Fruit fly (Drosophila melanogaster) whole organism, embryonic: ENCODE data around the gene Gorab.
A peak's percentile ranks its signal among the peaks of the same experiment; 100 is the strongest.

Experiments used
- Abd-B ChIP-seq: fragments of 200-800 bp; sonication (Bioruptor generic); optimal IDR thresholded peaks from 2 replicates; lab custom pipeline; 2018; ENCODE audit warnings: missing biosample characterization, mild to moderate bottlenecking, missing genetic modification characterization, moderate library complexity
- Asciz ChIP-seq: fragments of 200-800 bp; sonication (Bioruptor generic); optimal IDR thresholded peaks from 2 replicates; lab custom pipeline; 2017; ENCODE audit warnings: missing biosample characterization, mild to moderate bottlenecking, missing genetic modification characterization, missing genetic modification reagents
- B-H1 ChIP-seq: fragments of 200-800 bp; sonication (Bioruptor generic); IDR thresholded peaks from 3 replicates; pipeline ENCODE4 v1.3.6; 2022; ENCODE audit warnings: missing biosample characterization, missing genetic modification characterization
- B-H2 ChIP-seq: fragments of 200-800 bp; sonication (Bioruptor generic); optimal IDR thresholded peaks from 2 replicates; lab custom pipeline; 2018; ENCODE audit warnings: missing biosample characterization, mild to moderate bottlenecking, missing genetic modification characterization
- CG11696 ChIP-seq: fragments of 200-800 bp; sonication (Bioruptor generic); IDR thresholded peaks from 2 replicates; pipeline ENCODE4 v1.3.6; 2022; ENCODE audit warnings: missing biosample characterization, missing genetic modification characterization
- CG12155 ChIP-seq: fragments of 200-800 bp; sonication (Bioruptor generic); optimal IDR thresholded peaks from 3 replicates; lab custom pipeline; 2016; ENCODE audit warnings: missing biosample characterization, missing genetic modification characterization
- CG12659 ChIP-seq: fragments of 200-800 bp; sonication (Bioruptor generic); optimal IDR thresholded peaks from 3 replicates; lab custom pipeline; 2017; ENCODE audit warnings: mild to moderate bottlenecking, missing biosample characterization, missing genetic modification reagents, missing genetic modification characterization
- CG12769 ChIP-seq: fragments of 200-800 bp; sonication (Bioruptor generic); optimal IDR thresholded peaks from 2 replicates; lab custom pipeline; 2019; ENCODE audit warnings: missing biosample characterization, mild to moderate bottlenecking, missing genetic modification characterization, moderate library complexity
- CG13624 ChIP-seq: fragments of 200-800 bp; sonication (Bioruptor generic); optimal IDR thresholded peaks from 2 replicates; lab custom pipeline; 2016; ENCODE audit warnings: missing biosample characterization, missing genetic modification characterization
- CG15601 ChIP-seq: fragments of 200-800 bp; sonication (Bioruptor generic); optimal IDR thresholded peaks from 3 replicates; lab custom pipeline; 2019; ENCODE audit warnings: missing biosample characterization, mild to moderate bottlenecking, missing genetic modification characterization, moderate library complexity
- CG18476 ChIP-seq: fragments of 200-800 bp; sonication (Bioruptor generic); optimal IDR thresholded peaks from 2 replicates; lab custom pipeline; 2016; ENCODE audit warnings: missing biosample characterization, mild to moderate bottlenecking, missing genetic modification characterization
- CG18764 ChIP-seq: fragments of 200-800 bp; sonication (Bioruptor generic); optimal IDR thresholded peaks from 3 replicates; lab custom pipeline; 2016; ENCODE audit warnings: missing biosample characterization, missing genetic modification characterization
- CG33557 ChIP-seq: fragments of 200-800 bp; sonication (Bioruptor generic); optimal IDR thresholded peaks from 2 replicates; lab custom pipeline; 2019; ENCODE audit warnings: missing biosample characterization, mild to moderate bottlenecking, missing genetic modification characterization, moderate library complexity
- CG3995 ChIP-seq: fragments of 200-800 bp; sonication (Bioruptor generic); optimal IDR thresholded peaks from 3 replicates; lab custom pipeline; 2016; ENCODE audit warnings: missing biosample characterization, missing genetic modification characterization
- CG4617 ChIP-seq: fragments of 200-800 bp; sonication (Bioruptor generic); optimal IDR thresholded peaks from 3 replicates; lab custom pipeline; 2016; ENCODE audit warnings: missing biosample characterization, missing genetic modification characterization, borderline replicate concordance
- CG4820 ChIP-seq: fragments of 200-800 bp; sonication (Bioruptor generic); optimal IDR thresholded peaks from 3 replicates; lab custom pipeline; 2016; ENCODE audit warnings: missing biosample characterization, missing genetic modification characterization
- CG6813 ChIP-seq: fragments of 200-800 bp; sonication (Bioruptor generic); optimal IDR thresholded peaks from 2 replicates; lab custom pipeline; 2017; ENCODE audit warnings: missing biosample characterization, missing genetic modification characterization, mild to moderate bottlenecking, moderate library complexity, missing genetic modification reagents
- CG6854 ChIP-seq: fragments of 200-800 bp; sonication (Bioruptor generic); optimal IDR thresholded peaks from 3 replicates; lab custom pipeline; 2017; ENCODE audit warnings: missing biosample characterization, mild to moderate bottlenecking, missing genetic modification characterization
- CG8765 ChIP-seq: fragments of 200-800 bp; sonication (Bioruptor generic); IDR thresholded peaks from 2 replicates; pipeline ENCODE4 v1.3.6; 2022; ENCODE audit warnings: missing biosample characterization, missing genetic modification characterization
- CG9215 ChIP-seq: fragments of 200-800 bp; sonication (Bioruptor generic); IDR thresholded peaks from 2 replicates; pipeline ENCODE4 v1.3.6; 2022; ENCODE audit warnings: missing biosample characterization, missing genetic modification characterization
- CHES-1-like ChIP-seq: fragments of 200-800 bp; sonication (Bioruptor generic); optimal IDR thresholded peaks from 2 replicates; lab custom pipeline; 2016; ENCODE audit warnings: missing biosample characterization, missing genetic modification characterization
- CkIIα-i1 ChIP-seq: fragments of 200-800 bp; sonication (Bioruptor generic); IDR thresholded peaks from 2 replicates; pipeline ENCODE4 v1.3.6; 2022; ENCODE audit warnings: missing biosample characterization, missing genetic modification characterization
- Dp ChIP-seq: fragments of 200-800 bp; sonication (Bioruptor generic); optimal IDR thresholded peaks from 2 replicates; lab custom pipeline; 2018; ENCODE audit warnings: missing biosample characterization, mild to moderate bottlenecking, missing genetic modification characterization, moderate library complexity
- Ets97D ChIP-seq: fragments of 200-800 bp; sonication (Bioruptor generic); optimal IDR thresholded peaks from 3 replicates; lab custom pipeline; 2016; ENCODE audit warnings: missing biosample characterization, missing genetic modification characterization
- Gsc ChIP-seq: fragments of 200-800 bp; sonication (Bioruptor generic); IDR thresholded peaks from 2 replicates; pipeline ENCODE4 v1.3.6; 2022; ENCODE audit warnings: missing biosample characterization, missing genetic modification characterization
- Hand ChIP-seq: fragments of 200-800 bp; sonication (Bioruptor generic); optimal IDR thresholded peaks from 2 replicates; lab custom pipeline; 2017; ENCODE audit warnings: mild to moderate bottlenecking, missing biosample characterization, missing genetic modification reagents, missing genetic modification characterization
- Hey ChIP-seq: fragments of 200-800 bp; sonication (Bioruptor generic); optimal IDR thresholded peaks from 3 replicates; lab custom pipeline; 2018; ENCODE audit warnings: missing biosample characterization, mild to moderate bottlenecking, missing genetic modification characterization
- Neu2 ChIP-seq: fragments of 200-800 bp; sonication (Bioruptor generic); optimal IDR thresholded peaks from 3 replicates; lab custom pipeline; 2016; ENCODE audit warnings: missing biosample characterization, missing genetic modification characterization, borderline replicate concordance
- Pdp1 ChIP-seq, 2 experiments: fragments of 200-800 bp; sonication (Bioruptor generic); optimal IDR thresholded peaks; 3 replicates each; lab custom pipeline; 2016; ENCODE audit warnings: missing biosample characterization in 2 of 2, missing genetic modification characterization in 2 of 2, mild to moderate bottlenecking in 1 of 2, moderate library complexity in 1 of 2
- Poxn ChIP-seq: fragments of 200-800 bp; sonication (Bioruptor generic); IDR thresholded peaks from 2 replicates; pipeline ENCODE4 v1.3.6; 2022; ENCODE audit warnings: missing biosample characterization, missing genetic modification characterization
- Scr ChIP-seq: fragments of 200-800 bp; sonication (Bioruptor generic); IDR thresholded peaks from 2 replicates; pipeline ENCODE4 v1.3.6; 2022; ENCODE audit warnings: missing biosample characterization, missing genetic modification characterization; ENCODE audit not compliant: partially characterized antibody
- Vsx1 ChIP-seq: fragments of 200-800 bp; sonication (Bioruptor generic); optimal IDR thresholded peaks from 2 replicates; lab custom pipeline; 2017; ENCODE audit warnings: missing biosample characterization, mild to moderate bottlenecking, missing genetic modification characterization, missing genetic modification reagents
- ab ChIP-seq: fragments of 200-800 bp; sonication (Bioruptor generic); optimal IDR thresholded peaks from 2 replicates; lab custom pipeline; 2016; ENCODE audit warnings: missing biosample characterization, missing genetic modification characterization
- bbx ChIP-seq: fragments of 200-800 bp; sonication (Bioruptor generic); IDR thresholded peaks from 2 replicates; pipeline ENCODE4 v1.3.6; 2022; ENCODE audit warnings: missing biosample characterization, missing genetic modification characterization; ENCODE audit not compliant: partially characterized antibody
- bsh ChIP-seq, 2 experiments: fragments of 200-800 bp; sonication (Bioruptor generic); optimal IDR thresholded peaks; 2 replicates each; lab custom pipeline; 2017 to 2018; ENCODE audit warnings: mild to moderate bottlenecking in 2 of 2, missing biosample characterization in 2 of 2, missing genetic modification characterization in 2 of 2, moderate library complexity in 1 of 2
- cato ChIP-seq: fragments of 200-800 bp; sonication (Bioruptor generic); optimal IDR thresholded peaks from 2 replicates; lab custom pipeline; 2016; ENCODE audit warnings: missing biosample characterization, missing genetic modification characterization, borderline replicate concordance
- dan ChIP-seq: fragments of 200-800 bp; sonication (Bioruptor generic); IDR thresholded peaks from 2 replicates; pipeline ENCODE4 v1.3.6; 2022; ENCODE audit warnings: missing biosample characterization, missing genetic modification characterization
- grn ChIP-seq: fragments of 200-800 bp; sonication (Bioruptor generic); optimal IDR thresholded peaks from 3 replicates; lab custom pipeline; 2017; ENCODE audit warnings: missing biosample characterization, missing genetic modification characterization
- gt ChIP-seq: fragments of 200-800 bp; sonication (Bioruptor generic); IDR thresholded peaks from 2 replicates; pipeline ENCODE4 v1.3.6; 2022; ENCODE audit warnings: missing biosample characterization, missing genetic modification characterization
- h ChIP-seq: fragments of >200 bp; optimal IDR thresholded peaks from 2 replicates; lab custom pipeline; 2017
- jigr1 ChIP-seq: fragments of 200-800 bp; sonication (Bioruptor generic); IDR thresholded peaks from 3 replicates; pipeline ENCODE4 v1.3.6; 2022; ENCODE audit warnings: missing biosample characterization, missing genetic modification characterization
- jing ChIP-seq: fragments of 200-800 bp; sonication (Bioruptor generic); optimal IDR thresholded peaks from 2 replicates; lab custom pipeline; 2018; ENCODE audit warnings: missing biosample characterization, mild to moderate bottlenecking, missing genetic modification characterization
- lilli ChIP-seq: fragments of 200-800 bp; sonication (Bioruptor generic); optimal IDR thresholded peaks from 3 replicates; lab custom pipeline; 2016; ENCODE audit warnings: missing biosample characterization, missing genetic modification characterization
- nau ChIP-seq: fragments of 200-800 bp; sonication (Bioruptor generic); optimal IDR thresholded peaks from 3 replicates; lab custom pipeline; 2017; ENCODE audit warnings: missing biosample characterization, mild to moderate bottlenecking, missing genetic modification characterization, missing genetic modification reagents
- nerfin-2 ChIP-seq: fragments of 200-800 bp; sonication (Bioruptor generic); IDR thresholded peaks from 2 replicates; pipeline ENCODE4 v1.3.6; 2022; ENCODE audit warnings: missing biosample characterization, missing genetic modification characterization; ENCODE audit not compliant: partially characterized antibody
- nom ChIP-seq: fragments of 200-800 bp; sonication (Bioruptor generic); optimal IDR thresholded peaks from 2 replicates; lab custom pipeline; 2017; ENCODE audit warnings: missing biosample characterization, missing genetic modification characterization, mild to moderate bottlenecking, moderate library complexity, missing genetic modification reagents
- odd ChIP-seq: fragments of 200-800 bp; sonication (Bioruptor generic); optimal IDR thresholded peaks from 2 replicates; lab custom pipeline; 2017; ENCODE audit warnings: missing biosample characterization, mild to moderate bottlenecking, missing genetic modification characterization
- salm ChIP-seq: fragments of 200-800 bp; sonication (Bioruptor generic); optimal IDR thresholded peaks from 2 replicates; lab custom pipeline; 2018; ENCODE audit warnings: missing biosample characterization, mild to moderate bottlenecking, missing genetic modification characterization
- sima ChIP-seq: fragments of 200-800 bp; sonication (Bioruptor generic); optimal IDR thresholded peaks from 2 replicates; lab custom pipeline; 2016; ENCODE audit warnings: missing biosample characterization, missing genetic modification characterization
- vvl ChIP-seq: fragments of 200-800 bp; sonication (Bioruptor generic); IDR thresholded peaks from 2 replicates; pipeline ENCODE4 v1.3.6; 2022; ENCODE audit warnings: missing biosample characterization, missing genetic modification characterization
- zfh2 ChIP-seq: fragments of 200-800 bp; sonication (Bioruptor generic); optimal IDR thresholded peaks from 2 replicates; lab custom pipeline; 2016; ENCODE audit warnings: missing biosample characterization, missing genetic modification characterization

Gorab gene

DNA sequence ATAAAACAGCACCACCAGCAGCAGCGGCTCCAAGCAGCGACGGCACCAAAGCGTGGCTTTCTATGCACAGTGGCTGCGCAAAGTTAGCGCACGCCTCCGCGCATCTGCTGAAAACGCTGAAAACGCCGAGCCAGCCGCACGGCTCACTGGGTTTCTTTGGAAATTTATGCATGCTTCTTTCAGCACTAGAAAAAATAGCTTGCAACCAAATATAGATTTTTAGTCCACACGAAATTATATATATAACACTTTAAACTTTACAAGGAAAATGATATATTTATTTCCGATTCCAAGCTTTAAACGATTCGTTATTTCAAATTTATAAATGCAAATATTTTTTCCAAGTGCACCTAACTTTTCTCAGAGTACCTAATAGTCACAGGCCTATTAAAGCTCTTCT is 24.0 kb downstream of the Gorab start (continued):
- TF ChIP-seq CG4617 (GFP tag; lab: Kevin White, UChicago) (no peak), lilli (peak; percentile 17), Scr (GFP tag; lab: Robert Waterston, UW) (no peak), h (lab: Kevin White, UChicago) (no peak), CG13624 (GFP tag; lab: Kevin White, UChicago) (no peak), bbx (GFP tag; lab: Robert Waterston, UW) (no peak), CG18764 (GFP tag; lab: Kevin White, UChicago) (no peak), CG12769 (tag; lab: Kevin White, UChicago) (no peak), Vsx1 (peak; percentile 40), B-H1 (GFP tag; lab: Robert Waterston, UW) (no peak), CG6854 (GFP tag; lab: Kevin White, UChicago) (peak; percentile 1), Asciz (GFP tag; lab: Kevin White, UChicago) (peak; percentile 33), CG12155 (no peak), jing (GFP tag; lab: Kevin White, UChicago) (no peak), Ets97D (GFP tag; lab: Kevin White, UChicago) (no peak), zfh2 (GFP tag; lab: Kevin White, UChicago) (no peak), CG8765 (GFP tag; lab: Robert Waterston, UW) (no peak), dan (GFP tag; lab: Robert Waterston, UW) (no peak), Hey (tag; lab: Kevin White, UChicago) (no peak), Poxn (GFP tag; lab: Robert Waterston, UW) (no peak), Dp (GFP tag; lab: Kevin White, UChicago) (no peak), grn (no peak), nerfin-2 (no peak), CG12659 (peak; percentile 20), sima (no peak), CG4820 (GFP tag; lab: Kevin White, UChicago) (peak; percentile 33), CG6813 (peak; percentile 12), Neu2 (GFP tag; lab: Kevin White, UChicago) (no peak), CG11696 (GFP tag; lab: Robert Waterston, UW) (no peak), Hand (GFP tag; lab: Kevin White, UChicago) (no peak), Gsc (GFP tag; lab: Robert Waterston, UW) (no peak), CHES-1-like (GFP tag; lab: Kevin White, UChicago) (no peak), CG18476 (GFP tag; lab: Kevin White, UChicago) (peak; percentile 46), ab (GFP tag; lab: Kevin White, UChicago) (no peak), Abd-B (GFP tag; lab: Kevin White, UChicago) (peak; percentile 31), CG33557 (peak; percentile 14), bsh (GFP tag; optimal IDR thresholded peaks at IDR 0.05; lab: Kevin White, UChicago) (peak in 1 of 2 experiments; percentile 81), CG9215 (GFP tag; lab: Robert Waterston, UW) (no peak), gt (GFP tag; lab: Robert Waterston, UW) (no peak), jigr1 (GFP tag; lab: Robert Waterston, UW) (no peak), odd (GFP tag; lab: Kevin White, UChicago) (peak; percentile 12), B-H2 (GFP tag; lab: Kevin White, UChicago) (no peak), CG15601 (peak; percentile 41), nau (GFP tag; lab: Kevin White, UChicago) (no peak), salm (tag; lab: Kevin White, UChicago) (no peak), CG3995 (no peak), cato (peak; percentile 7), nom (GFP tag; lab: Kevin White, UChicago) (no peak), CkIIα-i1 (GFP tag; lab: Robert Waterston, UW) (no peak), vvl (GFP tag; lab: Robert Waterston, UW) (no peak), Pdp1 (GFP tag; optimal IDR thresholded peaks at IDR 0.05; lab: Kevin White, UChicago) (peak; percentile 6 to 12)
